Worm (Caenorhabditis elegans) whole organism, L3 larva: ENCODE data around the gene srv-8.

Source experiments
- aly-2 ChIP-seq: fragments of 150-350 bp; optimal IDR thresholded peaks from 2 replicates; lab custom pipeline; 2014; ENCODE audit warnings: missing biosample characterization, missing genetic modification characterization
- ama-1 ChIP-seq: fragments of 150-350 bp; optimal IDR thresholded peaks from 2 replicates; lab custom pipeline; 2018
- ceh-28 ChIP-seq: fragments of 150-350 bp; optimal IDR thresholded peaks from 2 replicates; lab custom pipeline; 2014; ENCODE audit warnings: missing biosample characterization, missing genetic modification reagents, missing genetic modification characterization
- fos-1 ChIP-seq: fragments of 150-350 bp; optimal IDR thresholded peaks from 2 replicates; lab custom pipeline; 2014; ENCODE audit warnings: missing biosample characterization, missing genetic modification characterization
- lin-39 ChIP-seq: fragments of 150-350 bp; optimal IDR thresholded peaks from 2 replicates; lab custom pipeline; 2018; ENCODE audit warnings: missing biosample characterization, missing genetic modification reagents, missing genetic modification characterization
- nhr-11 ChIP-seq: fragments of 150-350 bp; optimal IDR thresholded peaks from 2 replicates; lab custom pipeline; 2014; ENCODE audit warnings: missing biosample characterization, missing genetic modification characterization
- nhr-237 ChIP-seq: fragments of 150-350 bp; optimal IDR thresholded peaks from 2 replicates; lab custom pipeline; 2014; ENCODE audit warnings: missing biosample characterization, missing genetic modification characterization
- nhr-76 ChIP-seq: fragments of 150-350 bp; sonication (generic microtip); optimal IDR thresholded peaks from 5 replicates; lab custom pipeline; 2014; ENCODE audit warnings: missing biosample characterization, missing genetic modification characterization
- nhr-77 ChIP-seq: fragments of 150-350 bp; optimal IDR thresholded peaks from 2 replicates; lab custom pipeline; 2014; ENCODE audit warnings: missing biosample characterization, missing genetic modification characterization
- skn-1 ChIP-seq: fragments of 150-350 bp; optimal IDR thresholded peaks from 2 replicates; lab custom pipeline; 2014; ENCODE audit warnings: missing biosample characterization, missing genetic modification characterization

DNA sequence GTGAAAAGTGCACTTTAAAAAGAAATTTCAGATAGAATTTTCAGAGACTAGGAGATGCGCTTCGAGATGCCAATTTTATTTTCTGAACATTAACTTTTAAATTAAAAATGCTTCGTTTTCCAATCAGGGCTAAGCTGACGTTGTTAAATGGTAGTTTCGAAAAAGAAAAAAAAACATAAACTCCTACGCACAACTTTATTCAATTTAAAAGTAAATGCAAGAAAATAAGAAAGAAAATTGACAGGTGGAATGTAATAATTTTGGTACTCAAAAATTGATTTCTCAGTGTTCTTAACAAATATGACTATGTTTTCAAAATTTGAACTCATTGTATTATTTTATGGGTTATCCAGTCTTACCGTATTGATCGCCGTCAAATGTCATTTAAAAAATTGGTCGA is 32.8 kb upstream of the srv-8 start, which contains the start of gene lurp-2:
- TF ChIP-seq lin-39 (tag; lab: Kevin White, UChicago) (no peak), aly-2 (tag; lab: Kevin White, UChicago) (no peak), nhr-76 (tag; lab: Kevin White, UChicago) (no peak), ama-1 (no peak), nhr-11 (tag; lab: Kevin White, UChicago) (no peak), ceh-28 (tag; lab: Kevin White, UChicago) (no peak), fos-1 (tag; lab: Kevin White, UChicago) (no peak), nhr-237 (tag; lab: Kevin White, UChicago) (no peak), skn-1 (tag; lab: Kevin White, UChicago) (no peak), nhr-77 (tag; lab: Kevin White, UChicago) (no peak)
